Fruit fly (Drosophila melanogaster): ENCODE data around the gene t.
A peak's percentile ranks its signal among the peaks of the same experiment; 100 is the strongest.

DNA sequence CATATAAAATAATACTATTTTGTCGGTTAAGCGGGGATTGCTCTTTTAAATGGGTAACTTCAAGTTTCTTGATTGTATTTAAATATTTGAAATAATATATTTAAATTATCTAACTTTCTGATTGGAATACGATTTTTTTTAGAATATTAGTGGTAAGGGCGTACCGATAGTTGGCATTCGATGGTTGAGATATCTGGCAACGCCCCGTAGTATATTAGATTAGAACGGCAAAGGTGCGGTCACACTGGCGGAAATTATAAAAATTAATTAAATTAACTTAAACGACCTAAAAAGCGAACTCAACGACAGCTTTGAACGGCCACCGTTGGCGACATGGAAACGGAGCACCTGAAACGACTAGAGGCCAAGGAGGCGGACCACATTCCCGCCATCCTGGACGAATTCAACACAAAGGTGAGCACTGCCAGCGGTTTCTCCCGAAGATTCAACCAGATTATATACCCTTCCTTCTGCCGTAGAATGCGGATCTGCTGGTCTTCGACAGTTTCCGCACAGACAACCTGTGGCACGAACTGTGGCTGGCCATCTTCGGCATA is 33.0 kb upstream of the t start, which contains the start of gene ric8a:
- no peak for TF ChIP-seq kay (GFP tag; ENCODE audit: borderline replicate concordance)
- TF ChIP-seq CG11617 (GFP tag; optimal IDR thresholded peaks at IDR 0.05): peak; percentile 4
- TF ChIP-seq CG7101 (tag; optimal IDR thresholded peaks at IDR 0.05): no peak
- peak; percentile 7 for TF ChIP-seq tj (GFP tag; optimal IDR thresholded peaks at IDR 0.05)
- TF ChIP-seq Crg-1 (GFP tag; optimal IDR thresholded peaks at IDR 0.05): no peak
- no peak for TF ChIP-seq Hr96 (GFP tag; optimal IDR thresholded peaks at IDR 0.05)
- no peak for TF ChIP-seq toe (GFP tag; optimal IDR thresholded peaks at IDR 0.05)
- no peak for TF ChIP-seq ovo (GFP tag; optimal IDR thresholded peaks at IDR 0.05)
- no peak for TF ChIP-seq CG7045 (GFP tag; optimal IDR thresholded peaks at IDR 0.05)
- no peak for TF ChIP-seq CG1620 (GFP tag; optimal IDR thresholded peaks at IDR 0.05)
- no peak for TF ChIP-seq pad (GFP tag; optimal IDR thresholded peaks at IDR 0.05)
- no peak for TF ChIP-seq bab1 (GFP tag; optimal IDR thresholded peaks at IDR 0.05)
